Worm (Caenorhabditis elegans) whole organism, L3 larva: ENCODE data around the gene clec-25.

Source experiments
- R02D3.7 ChIP-seq: fragments of 150-350 bp; optimal IDR thresholded peaks from 2 replicates; lab custom pipeline; 2014; ENCODE audit warnings: missing biosample characterization, missing genetic modification characterization
- ZK546.5 ChIP-seq: sonication (generic microtip); optimal IDR thresholded peaks from 2 replicates; lab custom pipeline; 2017; ENCODE audit warnings: missing biosample characterization, missing genetic modification characterization
- ceh-16 ChIP-seq: sonication (generic microtip); optimal IDR thresholded peaks from 2 replicates; lab custom pipeline; 2017; ENCODE audit warnings: missing biosample characterization, missing genetic modification characterization
- ceh-28 ChIP-seq: fragments of 150-350 bp; optimal IDR thresholded peaks from 2 replicates; lab custom pipeline; 2014; ENCODE audit warnings: missing biosample characterization, missing genetic modification reagents, missing genetic modification characterization
- egl-27 ChIP-seq: sonication (generic microtip); optimal IDR thresholded peaks from 4 replicates; lab custom pipeline; 2017; ENCODE audit warnings: missing biosample characterization, missing genetic modification reagents, missing genetic modification characterization
- elt-1 ChIP-seq: fragments of 150-350 bp; optimal IDR thresholded peaks from 2 replicates; lab custom pipeline; 2014; ENCODE audit warnings: missing biosample characterization, missing genetic modification characterization
- elt-2 ChIP-seq: sonication (generic microtip); optimal IDR thresholded peaks from 2 replicates; lab custom pipeline; 2016; ENCODE audit warnings: missing genetic modification reagents, mild to moderate bottlenecking, missing genetic modification characterization, missing compliant biosample characterization
- eor-1 ChIP-seq, 2 experiments: fragments of 150-350 bp; optimal IDR thresholded peaks; 2 replicates each; lab custom pipeline; 2014 to 2018; ENCODE audit warnings: missing biosample characterization in 2 of 2, missing genetic modification characterization in 2 of 2
- fos-1 ChIP-seq: fragments of 150-350 bp; optimal IDR thresholded peaks from 2 replicates; lab custom pipeline; 2014; ENCODE audit warnings: missing biosample characterization, missing genetic modification characterization
- lin-39 ChIP-seq: fragments of 150-350 bp; optimal IDR thresholded peaks from 2 replicates; lab custom pipeline; 2018; ENCODE audit warnings: missing biosample characterization, missing genetic modification reagents, missing genetic modification characterization
- nfya-1 ChIP-seq: sonication (generic microtip); optimal IDR thresholded peaks from 2 replicates; lab custom pipeline; 2017; ENCODE audit warnings: missing genetic modification characterization, mild to moderate bottlenecking, missing compliant biosample characterization, antibody characterized with exemption, moderate library complexity; ENCODE audit not compliant: insufficient read depth
- nhr-11 ChIP-seq: fragments of 150-350 bp; optimal IDR thresholded peaks from 2 replicates; lab custom pipeline; 2014; ENCODE audit warnings: missing biosample characterization, missing genetic modification characterization
- nhr-12 ChIP-seq: fragments of 150-350 bp; optimal IDR thresholded peaks from 2 replicates; lab custom pipeline; 2014; ENCODE audit warnings: missing biosample characterization, missing genetic modification characterization
- nhr-23 ChIP-seq: fragments of 150-350 bp; optimal IDR thresholded peaks from 2 replicates; lab custom pipeline; 2014; ENCODE audit warnings: missing biosample characterization, missing genetic modification reagents, missing genetic modification characterization
- nhr-28 ChIP-seq: fragments of 150-350 bp; optimal IDR thresholded peaks from 2 replicates; lab custom pipeline; 2014; ENCODE audit warnings: missing biosample characterization, missing genetic modification characterization
- nhr-43 ChIP-seq: sonication (generic microtip); optimal IDR thresholded peaks from 2 replicates; lab custom pipeline; 2016; ENCODE audit warnings: mild to moderate bottlenecking, missing genetic modification characterization, missing compliant biosample characterization; ENCODE audit not compliant: poor library complexity, severe bottlenecking
- nhr-67 ChIP-seq: fragments of 150-350 bp; optimal IDR thresholded peaks from 2 replicates; lab custom pipeline; 2014; ENCODE audit warnings: missing biosample characterization, missing genetic modification characterization
- nhr-76 ChIP-seq: fragments of 150-350 bp; sonication (generic microtip); optimal IDR thresholded peaks from 5 replicates; lab custom pipeline; 2014; ENCODE audit warnings: missing biosample characterization, missing genetic modification characterization
- nhr-77 ChIP-seq: fragments of 150-350 bp; optimal IDR thresholded peaks from 2 replicates; lab custom pipeline; 2014; ENCODE audit warnings: missing biosample characterization, missing genetic modification characterization
- pqm-1 ChIP-seq: fragments of 150-350 bp; optimal IDR thresholded peaks from 2 replicates; lab custom pipeline; 2017; ENCODE audit warnings: missing biosample characterization, missing genetic modification characterization, inconsistent platforms
- sea-2 ChIP-seq: fragments of 150-350 bp; sonication (generic microtip); optimal IDR thresholded peaks from 4 replicates; lab custom pipeline; 2014; ENCODE audit warnings: missing biosample characterization, missing genetic modification reagents, missing genetic modification characterization
- tbx-2 ChIP-seq: sonication (generic microtip); optimal IDR thresholded peaks from 2 replicates; lab custom pipeline; 2016; ENCODE audit warnings: mild to moderate bottlenecking, missing genetic modification characterization, missing compliant biosample characterization
- unc-62 ChIP-seq: fragments of 150-350 bp; sonication (generic microtip); optimal IDR thresholded peaks from 4 replicates; lab custom pipeline; 2014; ENCODE audit warnings: missing biosample characterization, missing genetic modification reagents, missing genetic modification characterization
- ztf-11 ChIP-seq: fragments of 150-350 bp; optimal IDR thresholded peaks from 2 replicates; lab custom pipeline; 2014; ENCODE audit warnings: missing biosample characterization, missing genetic modification characterization

The clec-25 gene

ce11 chrV:16794828-16795354, 48.1 kb upstream of the clec-25 start, which contains the start of the genes ctps-1 and pus-1 (continued):
- TF ChIP-seq unc-62 (GFP tag; lab: Kevin White, UChicago) (no peak), fos-1 (tag; lab: Kevin White, UChicago) (no peak), ZK546.5 (tag; lab: Kevin White, UChicago) (no peak), nhr-76 (tag; lab: Kevin White, UChicago) (no peak)

ce11 chrV:16800484-16800883, 42.6 kb upstream of the clec-25 start:
- peak; percentile 16 for TF ChIP-seq ceh-28 (tag; lab: Kevin White, UChicago)
- TF ChIP-seq ceh-16 (tag; lab: Kevin White, UChicago), result no peak
- TF ChIP-seq elt-1 (tag; lab: Kevin White, UChicago), result no peak
- no peak for TF ChIP-seq egl-27 (tag; lab: Kevin White, UChicago)
- TF ChIP-seq lin-39 (tag; lab: Kevin White, UChicago), result peak; percentile 50
- TF ChIP-seq nhr-67 (tag; lab: Kevin White, UChicago), result no peak
- no peak for TF ChIP-seq sea-2

- TF ChIP-seq ztf-11 (no peak), nhr-28 (no peak), nhr-77 (tag; lab: Kevin White, UChicago) (no peak), tbx-2 (tag; lab: Kevin White, UChicago) (no peak), ceh-28 (tag; lab: Kevin White, UChicago) (no peak), nhr-43 (tag; lab: Kevin White, UChicago) (no peak), nhr-11 (tag; lab: Kevin White, UChicago) (no peak)
- TF ChIP-seq, all 47 proteins: peak for 0
Measured at ce11 chrV:16802572-16802971, 40.5 kb upstream of the clec-25 start, which contains the start of gene cand-1. TSS of gene cand-1 (plus strand) at chrV:16802872.

DNA sequence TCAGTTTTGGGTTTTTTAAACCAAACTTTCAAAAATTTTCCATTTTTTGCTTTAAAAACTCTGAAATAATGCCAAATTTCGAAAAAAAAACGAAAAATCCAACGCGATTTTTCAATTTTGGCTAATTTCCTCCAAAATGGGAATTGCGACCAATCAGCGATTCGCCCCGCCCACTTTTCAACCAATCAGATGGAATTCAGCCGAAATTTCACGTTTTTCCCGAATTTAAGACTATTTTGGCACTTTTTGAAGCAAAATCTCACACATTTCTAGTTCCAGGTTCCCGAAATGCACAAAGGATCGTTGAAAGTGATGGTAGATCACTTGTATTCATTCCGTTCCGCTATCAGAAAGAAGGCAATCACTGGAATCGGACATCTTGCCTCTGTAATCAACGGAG, 38.2 kb upstream of the clec-25 start:
- TF ChIP-seq R02D3.7 (no peak), pqm-1 (tag; lab: Kevin White, UChicago) (no peak), nfya-1 (tag; lab: Kevin White, UChicago) (peak; percentile 54)
- TF ChIP-seq, all 47 proteins: peak for 1

DNA sequence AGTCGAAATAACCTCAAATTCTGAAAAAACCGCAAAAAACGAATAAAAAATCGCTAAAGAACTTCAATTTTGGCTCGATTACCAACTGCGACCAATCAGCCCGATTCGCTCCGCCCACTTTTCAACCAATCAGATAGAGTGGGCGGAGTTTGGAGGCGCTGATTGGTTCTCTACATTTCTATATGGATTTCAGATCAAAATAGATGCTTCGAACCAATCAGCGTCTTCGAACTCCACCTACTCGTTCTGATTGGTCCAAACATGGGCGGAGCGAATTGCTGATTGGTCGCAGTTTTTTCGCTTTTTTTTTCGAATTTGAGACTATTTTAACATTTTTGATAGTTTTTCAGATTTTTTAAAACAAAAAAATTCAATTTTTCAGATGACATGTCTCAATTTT, 34.9 kb upstream of the clec-25 start:
- TF ChIP-seq eor-1 (tag; optimal IDR thresholded peaks at IDR 0.05; lab: Kevin White, UChicago) (no peak), nfya-1 (tag; lab: Kevin White, UChicago) (peak; percentile 98)

ce11 chrV:16811841-16812240, 31.2 kb upstream of the clec-25 start:
- TF ChIP-seq nhr-12 (tag; lab: Kevin White, UChicago) (no peak), nfya-1 (tag; lab: Kevin White, UChicago) (peak; percentile 91)

DNA sequence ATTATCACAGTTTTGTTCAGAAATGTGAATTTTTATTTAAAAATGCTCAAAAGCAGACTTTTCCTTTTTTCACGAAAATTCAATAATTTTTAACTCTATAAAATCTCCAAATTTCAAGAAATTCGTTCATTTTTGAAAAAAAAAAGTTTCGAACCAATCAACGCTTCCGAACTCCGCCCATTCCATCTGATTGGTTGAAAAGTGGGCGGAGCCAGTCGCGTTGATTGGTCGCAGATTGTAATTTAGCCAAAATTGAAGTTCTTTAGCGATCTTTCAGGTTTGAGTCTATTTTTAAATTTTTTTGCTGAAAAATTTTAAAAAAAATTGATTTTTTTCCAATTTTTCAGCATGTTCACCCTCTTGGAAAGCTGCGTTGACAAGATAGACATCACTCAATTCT, 30.7 kb upstream of the clec-25 start:
- TF ChIP-seq nhr-23 (no peak), eor-1 (tag; optimal IDR thresholded peaks at IDR 0.05; lab: Kevin White, UChicago) (no peak), nfya-1 (tag; lab: Kevin White, UChicago) (peak; percentile 99)
- TF ChIP-seq, all 47 proteins: peak for 1

- TF ChIP-seq ceh-28 (tag; lab: Kevin White, UChicago) (no peak), unc-62 (GFP tag; lab: Kevin White, UChicago) (peak; percentile 43), elt-2 (tag; lab: Kevin White, UChicago) (peak; percentile 36), elt-1 (tag; lab: Kevin White, UChicago) (no peak), nfya-1 (tag; lab: Kevin White, UChicago) (peak; percentile 21)
Measured at ce11 chrV:16814541-16815207, 28.4 kb upstream of the clec-25 start.
